Worm (Caenorhabditis elegans) whole organism, L4 larva: Measurements from ENCODE around the gene Y50D7A.1.
A peak's percentile ranks its signal among the peaks of the same experiment; 100 is the strongest.

ENCODE experiments used
- D1046.2 ChIP-seq: fragments of 200-800 bp; sonication (Bioruptor generic); IDR thresholded peaks from 2 replicates; pipeline ENCODE4 v1.3.6; 2022; ENCODE audit warnings: missing genetic modification characterization, missing compliant biosample characterization
- F10B5.3 ChIP-seq: sonication (generic microtip); optimal IDR thresholded peaks from 2 replicates; lab custom pipeline; 2016; ENCODE audit warnings: mild to moderate bottlenecking, missing genetic modification characterization, missing compliant biosample characterization
- F37D6.2 ChIP-seq: sonication (generic microtip); optimal IDR thresholded peaks from 2 replicates; lab custom pipeline; 2016; ENCODE audit warnings: mild to moderate bottlenecking, missing genetic modification characterization, missing compliant biosample characterization
- F44E2.7 ChIP-seq: fragments of 200-800 bp; sonication (Bioruptor generic); IDR thresholded peaks from 2 replicates; pipeline ENCODE4 v2.1.2; 2022; ENCODE audit warnings: missing genetic modification characterization, missing compliant biosample characterization
- Y105C5A.15 ChIP-seq: fragments of 200-800 bp; sonication (Bioruptor generic); IDR thresholded peaks from 2 replicates; pipeline ENCODE4 v1.3.6; 2022; ENCODE audit warnings: missing genetic modification characterization, missing compliant biosample characterization
- ama-1 ChIP-seq: fragments of 150-350 bp; optimal IDR thresholded peaks from 2 replicates; lab custom pipeline; 2014; ENCODE audit warnings: inconsistent platforms, mixed read lengths
- attf-4 ChIP-seq: sonication (generic microtip); optimal IDR thresholded peaks from 3 replicates; lab custom pipeline; 2017; ENCODE audit warnings: missing biosample characterization, missing genetic modification characterization
- ceh-20 ChIP-seq: fragments of 200-800 bp; sonication (Bioruptor generic); IDR thresholded peaks from 2 replicates; pipeline ENCODE4 v1.3.6; 2022; ENCODE audit warnings: missing genetic modification reagents, missing genetic modification characterization, missing compliant biosample characterization
- ceh-28 ChIP-seq: fragments of 150-350 bp; optimal IDR thresholded peaks from 2 replicates; lab custom pipeline; 2014; ENCODE audit warnings: missing biosample characterization, missing genetic modification reagents, missing genetic modification characterization
- ceh-44 ChIP-seq: fragments of 200-800 bp; sonication (Bioruptor generic); IDR thresholded peaks from 2 replicates; pipeline ENCODE4 v1.3.6; 2022; ENCODE audit warnings: missing genetic modification reagents, missing genetic modification characterization, missing compliant biosample characterization
- ctbp-1 ChIP-seq: fragments of 200-800 bp; sonication (Bioruptor generic); IDR thresholded peaks from 2 replicates; pipeline ENCODE4 v1.3.6; 2022; ENCODE audit warnings: missing genetic modification reagents, missing genetic modification characterization, missing compliant biosample characterization
- daf-16 ChIP-seq, 3 experiments: sonication (generic microtip); optimal IDR thresholded peaks; 2 replicates each; lab custom pipeline; 2016 to 2017; ENCODE audit warnings: missing genetic modification characterization in 3 of 3, missing genetic modification reagents in 3 of 3, mild to moderate bottlenecking in 2 of 3, missing compliant biosample characterization in 2 of 3, missing biosample characterization in 1 of 3, moderate library complexity in 1 of 3
- dmd-6 ChIP-seq: fragments of 200-800 bp; sonication (Bioruptor generic); IDR thresholded peaks from 2 replicates; pipeline ENCODE4 v1.3.6; 2022; ENCODE audit warnings: missing genetic modification reagents, missing genetic modification characterization, missing compliant biosample characterization
- dmd-8 ChIP-seq: fragments of 200-800 bp; sonication (Bioruptor generic); IDR thresholded peaks from 2 replicates; pipeline ENCODE4 v1.3.6; 2022; ENCODE audit warnings: missing genetic modification characterization, missing compliant biosample characterization
- dmd-9 ChIP-seq: fragments of 200-800 bp; sonication (Bioruptor generic); IDR thresholded peaks from 2 replicates; pipeline ENCODE4 v1.3.6; 2022; ENCODE audit warnings: missing genetic modification reagents, missing genetic modification characterization, missing compliant biosample characterization
- dpl-1 ChIP-seq: fragments of 150-350 bp; optimal IDR thresholded peaks from 2 replicates; lab custom pipeline; 2014; ENCODE audit warnings: missing biosample characterization, missing genetic modification reagents, missing genetic modification characterization
- dve-1 ChIP-seq: sonication (generic microtip); optimal IDR thresholded peaks from 2 replicates; lab custom pipeline; 2017; ENCODE audit warnings: antibody characterized with exemption, mild to moderate bottlenecking, missing genetic modification characterization, missing compliant biosample characterization; ENCODE audit not compliant: insufficient read depth
- hif-1 ChIP-seq, 2 experiments: sonication (generic microtip); optimal IDR thresholded peaks; 2 replicates each; lab custom pipeline; 2016 to 2017; ENCODE audit warnings: missing compliant biosample characterization in 2 of 2, missing genetic modification characterization in 2 of 2, missing genetic modification reagents in 2 of 2, missing genotype in 2 of 2, mild to moderate bottlenecking in 1 of 2
- hlh-30 ChIP-seq: sonication (generic microtip); optimal IDR thresholded peaks from 2 replicates; lab custom pipeline; 2017; ENCODE audit warnings: antibody characterized with exemption, mild to moderate bottlenecking, missing genetic modification characterization, missing compliant biosample characterization; ENCODE audit not compliant: insufficient read depth
- jun-1 ChIP-seq: fragments of 150-350 bp; optimal IDR thresholded peaks from 2 replicates; lab custom pipeline; 2014; ENCODE audit warnings: missing biosample characterization, missing genetic modification reagents, missing genetic modification characterization
- lim-7 ChIP-seq: fragments of 200-800 bp; sonication (Bioruptor generic); IDR thresholded peaks from 2 replicates; pipeline ENCODE4 v1.3.6; 2022; ENCODE audit warnings: missing genetic modification characterization, missing compliant biosample characterization
- lin-13 ChIP-seq: fragments of 150-350 bp; optimal IDR thresholded peaks from 2 replicates; lab custom pipeline; 2014; ENCODE audit warnings: missing biosample characterization, missing genetic modification reagents, missing genetic modification characterization
- lin-38 ChIP-seq: fragments of 200-800 bp; sonication (Bioruptor generic); IDR thresholded peaks from 2 replicates; pipeline ENCODE4 v1.3.6; 2022; ENCODE audit warnings: missing genetic modification reagents, missing genetic modification characterization, missing compliant biosample characterization
- mdl-1 ChIP-seq, 2 experiments: fragments of 150-350 bp in 1 of 2; sonication (generic microtip) in 1 of 2; optimal IDR thresholded peaks; 2 replicates each; lab custom pipeline; 2014 to 2017; ENCODE audit warnings: missing biosample characterization in 2 of 2, missing genetic modification characterization in 2 of 2
- mdt-29 ChIP-seq: fragments of 200-800 bp; sonication (Bioruptor generic); IDR thresholded peaks from 2 replicates; pipeline ENCODE4 v1.3.6; 2022; ENCODE audit warnings: missing genetic modification reagents, missing genetic modification characterization, missing compliant biosample characterization
- mep-1 ChIP-seq: fragments of 150-350 bp; sonication (generic microtip); optimal IDR thresholded peaks from 3 replicates; lab custom pipeline; 2014; ENCODE audit warnings: missing biosample characterization, missing genetic modification characterization
- mxl-2 ChIP-seq: fragments of 200-800 bp; sonication (Bioruptor generic); conservative IDR thresholded peaks from 2 replicates; pipeline ENCODE4 v1.3.6; 2022; ENCODE audit warnings: missing genetic modification reagents, missing genetic modification characterization, missing compliant biosample characterization
- mxl-3 ChIP-seq: fragments of 200-800 bp; sonication (Bioruptor generic); optimal IDR thresholded peaks from 2 replicates; lab custom pipeline; 2018; ENCODE audit warnings: mild to moderate bottlenecking, missing genetic modification characterization, missing compliant biosample characterization
- nhr-10 ChIP-seq: fragments of 150-350 bp; optimal IDR thresholded peaks from 2 replicates; lab custom pipeline; 2014; ENCODE audit warnings: missing biosample characterization, missing genetic modification characterization
- nhr-11 ChIP-seq: fragments of 150-350 bp; optimal IDR thresholded peaks from 2 replicates; lab custom pipeline; 2014; ENCODE audit warnings: missing biosample characterization, missing genetic modification characterization
- nhr-25 ChIP-seq: sonication (generic microtip); optimal IDR thresholded peaks from 2 replicates; lab custom pipeline; 2017; ENCODE audit warnings: missing genetic modification characterization, mild to moderate bottlenecking, missing compliant biosample characterization, antibody characterized with exemption, moderate library complexity, borderline replicate concordance; ENCODE audit not compliant: insufficient read depth
- nhr-28 ChIP-seq: fragments of 150-350 bp; optimal IDR thresholded peaks from 2 replicates; lab custom pipeline; 2014; ENCODE audit warnings: missing biosample characterization, missing genetic modification characterization
- nhr-42 ChIP-seq: fragments of 200-800 bp; sonication (Bioruptor generic); IDR thresholded peaks from 2 replicates; pipeline ENCODE4 v1.3.6; 2022; ENCODE audit warnings: missing genetic modification characterization, missing compliant biosample characterization
- nhr-48 ChIP-seq: sonication (generic microtip); optimal IDR thresholded peaks from 2 replicates; lab custom pipeline; 2016; ENCODE audit warnings: mild to moderate bottlenecking, missing genetic modification characterization, missing compliant biosample characterization
- nhr-77 ChIP-seq: fragments of 150-350 bp; optimal IDR thresholded peaks from 2 replicates; lab custom pipeline; 2014; ENCODE audit warnings: missing biosample characterization, missing genetic modification characterization
- pha-4 ChIP-seq, 2 experiments: fragments of 150-350 bp in 1 of 2; fragments of 200-800 bp in 1 of 2; sonication (Bioruptor generic) in 1 of 2; IDR thresholded peaks in 1 of 2; optimal IDR thresholded peaks in 1 of 2; 2 replicates each; pipeline versions ENCODE4 v1.3.6 to Lab custom; 2014 to 2022; ENCODE audit warnings: missing genetic modification characterization in 2 of 2, missing genetic modification reagents in 2 of 2, missing biosample characterization in 1 of 2, missing compliant biosample characterization in 1 of 2
- pqm-1 ChIP-seq: sonication (generic microtip); optimal IDR thresholded peaks from 2 replicates; lab custom pipeline; 2017; ENCODE audit warnings: missing biosample characterization, missing genetic modification characterization
- rbr-2 ChIP-seq: sonication (generic microtip); optimal IDR thresholded peaks from 2 replicates; lab custom pipeline; 2016; ENCODE audit warnings: missing genotype, missing genetic modification characterization, missing compliant biosample characterization
- saeg-2 ChIP-seq: fragments of 200-800 bp; sonication (Bioruptor generic); IDR thresholded peaks from 2 replicates; pipeline ENCODE4 v1.3.6; 2022; ENCODE audit warnings: missing genetic modification reagents, missing genetic modification characterization, missing compliant biosample characterization
- set-16 ChIP-seq: fragments of 200-800 bp; sonication (Bioruptor generic); IDR thresholded peaks from 2 replicates; pipeline ENCODE4 v1.3.6; 2022; ENCODE audit warnings: missing genetic modification reagents, missing genetic modification characterization, missing compliant biosample characterization
- spr-1 ChIP-seq: sonication (generic microtip); optimal IDR thresholded peaks from 2 replicates; lab custom pipeline; 2016; ENCODE audit warnings: mild to moderate bottlenecking, missing genetic modification characterization, missing compliant biosample characterization
- spr-3 ChIP-seq: fragments of 200-800 bp; sonication (Bioruptor generic); optimal IDR thresholded peaks from 2 replicates; lab custom pipeline; 2018; ENCODE audit warnings: mild to moderate bottlenecking, missing genetic modification characterization, missing compliant biosample characterization
- unc-130 ChIP-seq: sonication (generic microtip); optimal IDR thresholded peaks from 2 replicates; lab custom pipeline; 2016; ENCODE audit warnings: missing genetic modification reagents, missing genetic modification characterization, missing compliant biosample characterization
- unc-62 ChIP-seq, 3 experiments: fragments of 150-350 bp in 1 of 3; sonication (generic microtip); optimal IDR thresholded peaks in 2 of 3; peaks in 1 of 3; 1 replicate in 1 of 3; 2 replicates in 2 of 3; lab custom pipeline; 2014 to 2017; ENCODE audit warnings: missing biosample characterization in 3 of 3, missing genetic modification characterization in 3 of 3, missing genetic modification reagents in 3 of 3, missing genotype in 1 of 3
- zfp-2 ChIP-seq: sonication (generic microtip); optimal IDR thresholded peaks from 2 replicates; lab custom pipeline; 2016; ENCODE audit warnings: mild to moderate bottlenecking, missing genetic modification characterization, missing compliant biosample characterization
- zip-2 ChIP-seq: fragments of 150-350 bp; optimal IDR thresholded peaks from 2 replicates; lab custom pipeline; 2014; ENCODE audit warnings: missing biosample characterization, missing genetic modification characterization

The Y50D7A.1 gene

DNA sequence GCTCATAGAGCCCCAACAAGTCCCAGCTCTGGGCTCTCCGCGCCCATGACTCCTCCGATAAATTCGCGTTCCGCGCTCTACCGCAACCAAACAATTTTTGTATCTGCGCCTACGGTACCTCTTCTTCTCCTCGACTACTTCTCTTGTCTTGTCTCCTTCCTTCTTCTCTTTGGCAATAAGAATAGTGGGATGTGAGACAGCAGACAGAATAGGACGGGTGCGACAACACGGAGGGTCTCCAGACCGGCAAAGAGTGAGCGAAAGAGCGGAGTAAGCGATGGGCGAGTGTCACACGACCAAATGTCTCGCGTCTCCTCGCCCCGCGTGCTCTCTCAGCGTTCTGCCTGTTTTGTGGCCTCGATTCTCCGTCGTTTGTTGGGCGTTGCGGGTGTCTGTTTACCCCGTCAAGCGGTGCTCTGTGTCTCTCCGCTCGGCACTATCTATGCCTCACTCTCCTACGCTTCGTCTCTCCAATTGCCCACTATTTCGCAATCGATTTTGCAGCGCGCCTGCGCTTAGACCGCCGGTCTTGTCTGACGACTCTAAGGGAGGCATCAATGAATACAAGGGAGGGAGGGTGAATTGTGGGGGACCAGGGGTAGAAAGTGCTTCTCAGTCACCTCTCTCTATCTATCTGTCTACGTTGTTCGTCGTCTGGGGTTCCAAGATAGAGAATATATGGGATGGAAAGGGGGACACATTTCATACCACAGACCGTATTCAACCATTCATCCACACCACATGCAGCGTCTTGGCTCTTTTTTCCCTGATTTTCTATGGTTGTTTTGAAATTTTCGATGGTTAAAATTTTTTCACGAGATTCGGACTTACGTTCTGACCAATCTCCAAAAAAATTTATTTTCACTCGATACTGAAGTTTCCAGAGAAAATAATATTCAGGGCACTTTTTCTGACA, 62.4 kb downstream of the Y50D7A.1 start, which contains the start of gene gei-4 (continued):
- TF ChIP-seq nhr-42 (GFP tag; lab: Robert Waterston, UW), result peak; percentile 6; the same call in 1 of the 2 replicates
- 0 out of 2 replicates have a peak, but pooled peaks have one; percentile 48 for TF ChIP-seq D1046.2 (GFP tag; lab: Robert Waterston, UW)
- TF ChIP-seq nhr-28, result peak; percentile 76
- no peak for TF ChIP-seq ceh-44
- TF ChIP-seq nhr-48, result peak; percentile 72
- TF ChIP-seq dmd-9 (GFP tag; lab: Robert Waterston, UW), result peak; percentile 52; the same call in 1 of the 2 replicates
- TF ChIP-seq F10B5.3 (tag; lab: Kevin White, UChicago), result peak; percentile 58
- no peak for TF ChIP-seq zfp-2
- no peak for TF ChIP-seq pqm-1 (tag; lab: Kevin White, UChicago)
- peak; percentile 88 for TF ChIP-seq mep-1
- TF ChIP-seq daf-16 (GFP tag; optimal IDR thresholded peaks at IDR 0.05; lab: Kevin White, UChicago), result peak; percentile 55 to 80
- peak; percentile 88 for TF ChIP-seq daf-16 (tag; optimal IDR thresholded peaks at IDR 0.05; lab: Kevin White, UChicago)
- TF ChIP-seq mdl-1 (tag; optimal IDR thresholded peaks at IDR 0.05; lab: Kevin White, UChicago), result peak; percentile 62 to 86
- peak; percentile 92 for TF ChIP-seq ceh-28
- peak; percentile 91 for TF ChIP-seq rbr-2 (tag; lab: Kevin White, UChicago)
- no peak for TF ChIP-seq lim-7
- TF ChIP-seq F44E2.7, result 0 out of 2 replicates have a peak, but pooled peaks have one; percentile 24
- peak; percentile 65 for TF ChIP-seq lin-38
- TF ChIP-seq attf-4, result no peak
- peak; percentile 8 for TF ChIP-seq unc-130
- peak; percentile 78 for TF ChIP-seq dmd-6 (GFP tag; lab: Robert Waterston, UW)
- peak; percentile 66 for TF ChIP-seq jun-1
- peak; percentile 70 for TF ChIP-seq F37D6.2 (tag; lab: Kevin White, UChicago)
- peak; percentile 98 for TF ChIP-seq hlh-30
- peak; percentile 45; the same call in 1 of the 2 replicates for TF ChIP-seq ceh-20 (GFP tag; lab: Robert Waterston, UW)
- peak; percentile 22 for TF ChIP-seq mdt-29 (GFP tag; lab: Robert Waterston, UW)
- TF ChIP-seq nhr-25 (tag; lab: Kevin White, UChicago), result peak; percentile 88
- TF ChIP-seq pha-4 (GFP tag; IDR thresholded peaks at IDR 0.05; lab: Robert Waterston, UW), result peak; percentile 63; the same call in 1 of the 2 replicates
- no peak for TF ChIP-seq pha-4 (tag; optimal IDR thresholded peaks at IDR 0.05; lab: Kevin White, UChicago)
- peak; percentile 35 for TF ChIP-seq spr-3
- peak; percentile 86 for TF ChIP-seq zip-2 (tag; lab: Kevin White, UChicago)
- no peak for TF ChIP-seq mxl-2
- TF ChIP-seq lin-13, result peak; percentile 24
- TF ChIP-seq Y105C5A.15, result no peak
- TF ChIP-seq nhr-11 (tag; lab: Kevin White, UChicago), result peak; percentile 60
- peak; percentile 76; the same call in 1 of the 2 replicates for TF ChIP-seq ctbp-1 (GFP tag; lab: Robert Waterston, UW)
- TF ChIP-seq ama-1 (lab: Kevin White, UChicago), result peak; percentile 85
- TF ChIP-seq nhr-10 (tag; lab: Kevin White, UChicago), result peak; percentile 14
- peak in 1 of 2 experiments; percentile 44 for TF ChIP-seq hif-1 (tag; optimal IDR thresholded peaks at IDR 0.05; lab: Kevin White, UChicago)
- peak; percentile 18 for TF ChIP-seq nhr-77 (tag; lab: Kevin White, UChicago)
- TF ChIP-seq unc-62 (GFP tag; optimal IDR thresholded peaks at IDR 0.05 in 1 of 2; lab: Kevin White, UChicago), result peak in 1 of 2 experiments; percentile 100
- TF ChIP-seq unc-62 (tag; optimal IDR thresholded peaks at IDR 0.05; lab: Kevin White, UChicago), result no peak
- TF ChIP-seq dpl-1 (GFP tag; lab: Kevin White, UChicago), result peak; percentile 53
- peak; percentile 99 for TF ChIP-seq set-16 (GFP tag; lab: Robert Waterston, UW)
- TF ChIP-seq dve-1 (tag; lab: Kevin White, UChicago), result peak; percentile 79
- peak; percentile 73; the same call in 1 of the 2 replicates for TF ChIP-seq saeg-2 (GFP tag; lab: Robert Waterston, UW)
- 0 out of 2 replicates have a peak, but pooled peaks have one; percentile 51 for TF ChIP-seq dmd-8 (GFP tag; lab: Robert Waterston, UW)
- TF ChIP-seq spr-1 (tag; lab: Kevin White, UChicago), result peak; percentile 91
- peak; percentile 61 for TF ChIP-seq mxl-3 (GFP tag; lab: Kevin White, UChicago)
